Worm (Caenorhabditis elegans): ENCODE results near the gene glt-6.
A peak's percentile ranks its signal among the peaks of the same experiment; 100 is the strongest.

Gene glt-6

DNA sequence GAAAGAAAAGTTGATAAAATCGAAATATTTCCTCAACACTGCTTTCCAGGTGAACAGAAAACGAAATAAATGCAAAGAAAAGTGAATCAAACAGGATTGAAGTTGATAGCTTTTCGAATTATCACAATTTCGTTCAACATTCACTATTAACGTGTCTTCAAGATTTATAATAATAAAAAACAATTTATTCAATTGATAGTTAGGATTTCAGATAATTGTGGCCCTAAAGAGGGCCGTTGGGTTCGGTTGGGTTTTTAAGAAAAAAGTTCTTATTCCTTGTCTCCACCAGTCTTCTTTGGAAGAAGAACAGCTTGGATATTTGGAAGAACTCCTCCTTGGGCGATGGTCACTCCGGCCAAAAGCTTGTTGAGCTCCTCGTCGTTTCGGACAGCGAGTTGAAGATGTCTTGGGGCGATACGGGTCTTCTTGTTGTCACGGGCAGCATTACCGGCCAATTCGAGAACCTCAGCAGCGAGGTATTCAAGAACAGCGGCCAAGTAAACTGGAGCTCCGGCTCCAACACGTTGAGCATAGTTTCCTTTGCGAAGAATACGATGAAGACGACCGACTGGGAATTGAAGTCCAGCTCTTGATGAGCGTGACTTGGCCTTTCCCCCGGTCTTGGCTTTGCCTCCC lies 17.7 kb upstream of the glt-6 start:
- TF ChIP-seq D1046.2 (GFP tag; IDR thresholded peaks at IDR 0.05) (0 out of 2 replicates have a peak, but pooled peaks have one; percentile 8), F26F4.8 (GFP tag; conservative IDR thresholded peaks at IDR 0.05) (peak; percentile 64; the same call in 1 of the 2 replicates), lim-7 (GFP tag; IDR thresholded peaks at IDR 0.05) (peak; percentile 23; the same call in 1 of the 2 replicates), Y105C5A.15 (GFP tag; IDR thresholded peaks at IDR 0.05) (peak; percentile 32; the same call in 1 of the 2 replicates), F49E8.2 (tag; optimal IDR thresholded peaks at IDR 0.05; ENCODE audit: borderline replicate concordance) (peak; percentile 14), egl-43 (GFP tag; IDR thresholded peaks at IDR 0.05) (peak; percentile 60; the same call in 1 of the 2 replicates)

ce11 chrIV:7486201-7486947 lies 17.0 kb upstream of the glt-6 start, which contains the start of the genes his-61 and his-62:
Gene his-61 (minus strand): TSS chrIV:7486217.
Gene his-62 (plus strand): TSS chrIV:7486545.
- peak; percentile 18 for TF ChIP-seq nhr-28 (tag; optimal IDR thresholded peaks at IDR 0.05)
- peak in 1 of 2 experiments; percentile 22 for TF ChIP-seq hif-1 (tag; optimal IDR thresholded peaks at IDR 0.05)
- no peak for TF ChIP-seq zip-11 (GFP tag; IDR thresholded peaks at IDR 0.05)
- peak; percentile 20 for TF ChIP-seq nhr-77 (tag; optimal IDR thresholded peaks at IDR 0.05)
- TF ChIP-seq nhr-6 (tag; optimal IDR thresholded peaks at IDR 0.05): peak; percentile 74
- peak; percentile 10 for TF ChIP-seq F49E8.2 (tag; optimal IDR thresholded peaks at IDR 0.05; ENCODE audit: borderline replicate concordance)
- no peak; the same call in 1 of the 2 replicates for TF ChIP-seq F26F4.8 (GFP tag; conservative IDR thresholded peaks at IDR 0.05)
- TF ChIP-seq daf-8 (GFP tag; IDR thresholded peaks at IDR 0.05): no peak
- peak; percentile 64 for TF ChIP-seq lim-7 (GFP tag; IDR thresholded peaks at IDR 0.05)
- no peak for TF ChIP-seq ceh-44 (GFP tag; IDR thresholded peaks at IDR 0.05)
- no peak for TF ChIP-seq egl-27 (tag; optimal IDR thresholded peaks at IDR 0.05)
- peak; percentile 36 for TF ChIP-seq lin-13 (GFP tag; optimal IDR thresholded peaks at IDR 0.05)
- no peak for TF ChIP-seq Y75B8A.6 (GFP tag; IDR thresholded peaks at IDR 0.05)
- peak; percentile 68 for TF ChIP-seq snpc-1.2 (GFP tag; IDR thresholded peaks at IDR 0.05)
- TF ChIP-seq vab-7 (GFP tag; IDR thresholded peaks at IDR 0.05): peak; percentile 40; the same call in 1 of the 2 replicates
- peak; percentile 30 for TF ChIP-seq pqm-1 (tag; optimal IDR thresholded peaks at IDR 0.05)
- TF ChIP-seq lsy-2 (tag; optimal IDR thresholded peaks at IDR 0.05): peak in 1 of 2 experiments; percentile 79
- TF ChIP-seq unc-62 (GFP tag; optimal IDR thresholded peaks at IDR 0.05 in 1 of 2): peak in 1 of 2 experiments; percentile 87
- no peak for TF ChIP-seq unc-62 (tag; optimal IDR thresholded peaks at IDR 0.05)
- TF ChIP-seq ZK337.2 (GFP tag; IDR thresholded peaks at IDR 0.05): no peak
- TF ChIP-seq egl-43 (GFP tag; IDR thresholded peaks at IDR 0.05): peak; percentile 61
- TF ChIP-seq saeg-2 (GFP tag; IDR thresholded peaks at IDR 0.05): 0 out of 2 replicates have a peak, but pooled peaks have one; percentile 46
- no peak for TF ChIP-seq ztf-11 (tag; optimal IDR thresholded peaks at IDR 0.05)
- no peak for TF ChIP-seq ztf-7 (tag; optimal IDR thresholded peaks at IDR 0.05)
- peak; percentile 68; the same call in 1 of the 2 replicates for TF ChIP-seq dmd-8 (GFP tag; IDR thresholded peaks at IDR 0.05)
- peak in 1 of 2 experiments; percentile 17 for TF ChIP-seq daf-16 (GFP tag; optimal IDR thresholded peaks at IDR 0.05)
- TF ChIP-seq daf-16 (tag; optimal IDR thresholded peaks at IDR 0.05): peak; percentile 87
- TF ChIP-seq daf-12 (tag; optimal IDR thresholded peaks at IDR 0.05): no peak
- TF ChIP-seq lin-38 (GFP tag; IDR thresholded peaks at IDR 0.05): peak; percentile 76
- peak; percentile 42 for TF ChIP-seq dpl-1 (GFP tag; optimal IDR thresholded peaks at IDR 0.05)
- TF ChIP-seq php-3 (GFP tag; IDR thresholded peaks at IDR 0.05): 0 out of 2 replicates have a peak, but pooled peaks have one; percentile 25
- no peak for TF ChIP-seq skn-1 (tag; optimal IDR thresholded peaks at IDR 0.05)
- TF ChIP-seq duxl-1 (tag; optimal IDR thresholded peaks at IDR 0.05; ENCODE audit: poor library complexity): peak; percentile 52
- peak; percentile 98 for TF ChIP-seq dve-1 (tag; optimal IDR thresholded peaks at IDR 0.05; ENCODE audit: insufficient read depth)
- TF ChIP-seq lin-39 (tag; optimal IDR thresholded peaks at IDR 0.05): no peak
- peak; percentile 11 for TF ChIP-seq hlh-30 (tag; optimal IDR thresholded peaks at IDR 0.05; ENCODE audit: insufficient read depth)
- no peak for TF ChIP-seq nhr-76 (tag; optimal IDR thresholded peaks at IDR 0.05)
- 0 out of 2 replicates have a peak, but pooled peaks have one; percentile 40 for TF ChIP-seq D1046.2 (GFP tag; IDR thresholded peaks at IDR 0.05)
- no peak for TF ChIP-seq zip-2 (tag; optimal IDR thresholded peaks at IDR 0.05)
- TF ChIP-seq lin-29 (GFP tag; IDR thresholded peaks at IDR 0.05): no peak
- TF ChIP-seq Y48G9A.11 (GFP tag; IDR thresholded peaks at IDR 0.05): no peak
- TF ChIP-seq ces-1 (GFP tag; optimal IDR thresholded peaks at IDR 0.05): no peak
- TF ChIP-seq T26A8.4 (GFP tag; IDR thresholded peaks at IDR 0.05): peak; percentile 70
- TF ChIP-seq madf-5 (GFP tag; IDR thresholded peaks at IDR 0.05): no peak

Data from whole organism, L4 larva.